Worm (Caenorhabditis elegans) whole organism, midembryonic: Measurements from ENCODE around the gene gck-2.

Experiments
- T22C8.4 ChIP-seq: fragments of 200-800 bp; sonication (Bioruptor generic); IDR thresholded peaks from 2 replicates; pipeline ENCODE4 v1.3.6; 2022; ENCODE audit warnings: missing genetic modification characterization, missing compliant biosample characterization
- cog-1 ChIP-seq: sonication (generic microtip); optimal IDR thresholded peaks from 2 replicates; lab custom pipeline; 2016; ENCODE audit warnings: missing genetic modification characterization, missing compliant biosample characterization
- flt-1 ChIP-seq: fragments of 200-800 bp; sonication (Bioruptor generic); IDR thresholded peaks from 2 replicates; pipeline ENCODE4 v1.3.6; 2022; ENCODE audit warnings: missing genetic modification characterization, missing compliant biosample characterization
- klf-2 ChIP-seq: fragments of 200-800 bp; sonication (Bioruptor generic); conservative IDR thresholded peaks from 2 replicates; pipeline ENCODE4 v1.3.6; 2022; ENCODE audit warnings: missing genetic modification reagents, missing genetic modification characterization, missing compliant biosample characterization
- med-1 ChIP-seq: sonication (generic microtip); optimal IDR thresholded peaks from 2 replicates; lab custom pipeline; 2017; ENCODE audit warnings: missing genetic modification characterization, mild to moderate bottlenecking, missing compliant biosample characterization, antibody characterized with exemption, missing genetic modification reagents; ENCODE audit not compliant: insufficient read depth
- ref-1 ChIP-seq: fragments of 200-800 bp; sonication (Bioruptor generic); conservative IDR thresholded peaks from 2 replicates; pipeline ENCODE4 v1.3.6; 2022; ENCODE audit warnings: missing genetic modification reagents, missing genetic modification characterization, missing compliant biosample characterization
- tab-1 ChIP-seq: fragments of 200-800 bp; sonication (Bioruptor generic); IDR thresholded peaks from 2 replicates; pipeline ENCODE4 v1.3.6; 2022; ENCODE audit warnings: missing genetic modification characterization, missing compliant biosample characterization
- ztf-23 ChIP-seq: fragments of 200-800 bp; sonication (Bioruptor generic); IDR thresholded peaks from 2 replicates; pipeline ENCODE4 v1.3.6; 2022; ENCODE audit warnings: missing genetic modification reagents, missing genetic modification characterization, missing compliant biosample characterization
- ztf-29 ChIP-seq: fragments of 200-800 bp; sonication (Bioruptor generic); IDR thresholded peaks from 2 replicates; pipeline ENCODE4 v1.3.6; 2022; ENCODE audit warnings: missing genetic modification reagents, missing genetic modification characterization, missing compliant biosample characterization

Gene gck-2

ce11 chrV:6803992-6804391 lies 11.5 kb upstream of the gck-2 start, which contains the start of gene dmsr-11:
Gene dmsr-11 (minus strand): TSS chrV:6804092.
- TF ChIP-seq tab-1 (GFP tag; lab: Robert Waterston, UW) = no peak
- TF ChIP-seq ztf-29 (GFP tag; lab: Robert Waterston, UW) = no peak
- no peak for TF ChIP-seq flt-1 (GFP tag; lab: Robert Waterston, UW)
- no peak for TF ChIP-seq med-1
- TF ChIP-seq ref-1 (GFP tag; lab: Robert Waterston, UW) = no peak
- no peak for TF ChIP-seq cog-1 (tag; lab: Kevin White, UChicago)
- TF ChIP-seq klf-2 = no peak
- no peak for TF ChIP-seq ztf-23 (GFP tag; lab: Robert Waterston, UW)
- no peak for TF ChIP-seq T22C8.4

- TF ChIP-seq ztf-29 (GFP tag; lab: Robert Waterston, UW) = no peak
- TF ChIP-seq tab-1 (GFP tag; lab: Robert Waterston, UW) = no peak
- no peak for TF ChIP-seq klf-2
Measured at ce11 chrV:6801850-6802249, 9.4 kb upstream of the gck-2 start, which contains the start of gene dmsr-10. Gene dmsr-10 (minus strand): TSS chrV:6801950.

ce11 chrV:6799564-6799963 lies 7.1 kb upstream of the gck-2 start, which contains the start of gene dmsr-9:
Gene dmsr-9 (minus strand): TSS chrV:6799664.
- TF ChIP-seq ref-1 (GFP tag; lab: Robert Waterston, UW) = no peak
- no peak for TF ChIP-seq flt-1 (GFP tag; lab: Robert Waterston, UW)
- no peak for TF ChIP-seq tab-1 (GFP tag; lab: Robert Waterston, UW)
- TF ChIP-seq ztf-29 (GFP tag; lab: Robert Waterston, UW) = no peak
- TF ChIP-seq ztf-23 (GFP tag; lab: Robert Waterston, UW) = no peak
- TF ChIP-seq med-1 = no peak

ce11 chrV:6796894-6797293 lies 4.4 kb upstream of the gck-2 start:
- no peak for TF ChIP-seq ref-1 (GFP tag; lab: Robert Waterston, UW)
- peak; percentile 65 for TF ChIP-seq cog-1 (tag; lab: Kevin White, UChicago)

ce11 chrV:6796264-6796663 lies 3.8 kb upstream of the gck-2 start:
- no peak for TF ChIP-seq klf-2
- no peak for TF ChIP-seq ztf-23 (GFP tag; lab: Robert Waterston, UW)
- TF ChIP-seq med-1 = no peak
- no peak for TF ChIP-seq flt-1 (GFP tag; lab: Robert Waterston, UW)
- TF ChIP-seq tab-1 (GFP tag; lab: Robert Waterston, UW) = no peak

- no peak for TF ChIP-seq flt-1 (GFP tag; lab: Robert Waterston, UW)
- no peak for TF ChIP-seq tab-1 (GFP tag; lab: Robert Waterston, UW)
- TF ChIP-seq T22C8.4 = no peak
- TF ChIP-seq klf-2 = no peak
- TF ChIP-seq ztf-23 (GFP tag; lab: Robert Waterston, UW) = no peak
- TF ChIP-seq cog-1 (tag; lab: Kevin White, UChicago) = no peak
- TF ChIP-seq med-1 = no peak
- TF ChIP-seq ztf-29 (GFP tag; lab: Robert Waterston, UW) = no peak
- no peak for TF ChIP-seq ref-1 (GFP tag; lab: Robert Waterston, UW)
Measured at ce11 chrV:6793744-6794239, 1.3 kb upstream of the gck-2 start, which contains the start of gene ZC404.1. Gene ZC404.1 (plus strand): TSS chrV:6794189.

- TF ChIP-seq flt-1 (GFP tag; lab: Robert Waterston, UW) = no peak
- no peak for TF ChIP-seq cog-1 (tag; lab: Kevin White, UChicago)
- no peak for TF ChIP-seq ztf-23 (GFP tag; lab: Robert Waterston, UW)
- TF ChIP-seq ref-1 (GFP tag; lab: Robert Waterston, UW) = no peak
- TF ChIP-seq med-1 = no peak
- no peak for TF ChIP-seq ztf-29 (GFP tag; lab: Robert Waterston, UW)
- no peak for TF ChIP-seq T22C8.4
- TF ChIP-seq klf-2 = no peak
- no peak for TF ChIP-seq tab-1 (GFP tag; lab: Robert Waterston, UW)
Measured at ce11 chrV:6792973-6793372, 508 bp upstream of the gck-2 start.

- TF ChIP-seq klf-2 = no peak
- TF ChIP-seq cog-1 (tag; lab: Kevin White, UChicago) = no peak
- TF ChIP-seq ztf-29 (GFP tag; lab: Robert Waterston, UW) = no peak
- TF ChIP-seq ztf-23 (GFP tag; lab: Robert Waterston, UW) = no peak
- no peak for TF ChIP-seq ref-1 (GFP tag; lab: Robert Waterston, UW)
- no peak for TF ChIP-seq T22C8.4
- no peak for TF ChIP-seq flt-1 (GFP tag; lab: Robert Waterston, UW)
- no peak for TF ChIP-seq tab-1 (GFP tag; lab: Robert Waterston, UW)
- no peak for TF ChIP-seq med-1
Measured at ce11 chrV:6787906-6788430, 4.5 kb downstream of the gck-2 start, which contains the start of gene ZC404.2. Gene ZC404.2 (plus strand): TSS chrV:6787952.

- TF ChIP-seq tab-1 (GFP tag; lab: Robert Waterston, UW) (peak; percentile 66; the same call in 1 of the 2 replicates), T22C8.4 (no peak), ztf-29 (GFP tag; lab: Robert Waterston, UW) (peak; percentile 48; the same call in 1 of the 2 replicates), flt-1 (GFP tag; lab: Robert Waterston, UW) (peak; percentile 62), cog-1 (tag; lab: Kevin White, UChicago) (no peak), ref-1 (GFP tag; lab: Robert Waterston, UW) (no peak), med-1 (peak; percentile 72), klf-2 (0 out of 2 replicates have a peak, but pooled peaks have one; percentile 50), ztf-23 (GFP tag; lab: Robert Waterston, UW) (peak; percentile 51; the same call in 1 of the 2 replicates)
Measured at ce11 chrV:6784853-6785492, 7.5 kb downstream of the gck-2 start, which contains the start of the genes spn-4 and spe-39. Gene spn-4 (minus strand): TSS chrV:6784903. Gene spe-39 (plus strand): TSS chrV:6785451.
